Fruit fly (Drosophila melanogaster) whole organism, pupa: ENCODE data around the gene CG11902.
A peak's percentile ranks its signal among the peaks of the same experiment; 100 is the strongest.

Source experiments
- CG12605 ChIP-seq: fragments of 200-800 bp; sonication (Bioruptor generic); IDR thresholded peaks from 2 replicates; pipeline ENCODE4 v1.3.6; 2022; ENCODE audit warnings: missing biosample characterization, missing genetic modification characterization
- CG13204 ChIP-seq: fragments of 200-800 bp; sonication (Bioruptor generic); optimal IDR thresholded peaks from 2 replicates; lab custom pipeline; 2018; ENCODE audit warnings: missing biosample characterization, mild to moderate bottlenecking, missing genetic modification characterization, moderate library complexity
- CG14655 ChIP-seq: fragments of 200-800 bp; sonication (Bioruptor generic); optimal IDR thresholded peaks from 3 replicates; lab custom pipeline; 2017; ENCODE audit warnings: mild to moderate bottlenecking, missing biosample characterization, missing genetic modification reagents, missing genetic modification characterization
- CG34367 ChIP-seq: fragments of 200-800 bp; sonication (Bioruptor generic); optimal IDR thresholded peaks from 2 replicates; lab custom pipeline; 2018; ENCODE audit warnings: missing biosample characterization, mild to moderate bottlenecking, missing genetic modification characterization
- CG4496 ChIP-seq: fragments of 200-800 bp; sonication (Bioruptor generic); IDR thresholded peaks from 3 replicates; pipeline ENCODE4 v1.3.6; 2022; ENCODE audit warnings: missing biosample characterization, missing genetic modification characterization
- CG8159 ChIP-seq: fragments of 200-800 bp; sonication (Bioruptor generic); optimal IDR thresholded peaks from 3 replicates; lab custom pipeline; 2018; ENCODE audit warnings: missing biosample characterization, mild to moderate bottlenecking, missing genetic modification characterization, moderate library complexity
- CG8301 ChIP-seq: fragments of 200-800 bp; sonication (Bioruptor generic); optimal IDR thresholded peaks from 2 replicates; lab custom pipeline; 2018; ENCODE audit warnings: missing biosample characterization, mild to moderate bottlenecking, missing genetic modification characterization
- EcR ChIP-seq: fragments of 200-800 bp; sonication (Bioruptor generic); optimal IDR thresholded peaks from 3 replicates; lab custom pipeline; 2019; ENCODE audit warnings: missing biosample characterization, missing genetic modification characterization, mild to moderate bottlenecking, moderate library complexity, missing genetic modification reagents
- Pif1A ChIP-seq: fragments of 200-800 bp; sonication (Bioruptor generic); optimal IDR thresholded peaks from 3 replicates; lab custom pipeline; 2016; ENCODE audit warnings: missing biosample characterization, missing genetic modification characterization
- Snoo ChIP-seq: fragments of 200-800 bp; sonication (Bioruptor generic); optimal IDR thresholded peaks from 3 replicates; lab custom pipeline; 2017; ENCODE audit warnings: missing biosample characterization, mild to moderate bottlenecking, missing genetic modification characterization, inconsistent platforms
- gl ChIP-seq: fragments of 200-800 bp; sonication (Bioruptor generic); optimal IDR thresholded peaks from 2 replicates; lab custom pipeline; 2018; ENCODE audit warnings: missing biosample characterization, mild to moderate bottlenecking, missing genetic modification characterization

dm6 chr3R:25329079-25329478 lies 6.0 kb upstream of the CG11902 start, which contains the start of gene CHKov1:
- TF ChIP-seq CG13204 (no peak), CG8301 (tag; lab: Kevin White, UChicago) (no peak), gl (tag; lab: Kevin White, UChicago) (no peak), CG8159 (tag; lab: Kevin White, UChicago) (no peak), EcR (no peak), CG14655 (no peak), Snoo (tag; lab: Kevin White, UChicago) (no peak), CG12605 (GFP tag; lab: Robert Waterston, UW) (0 out of 2 replicates have a peak, but pooled peaks have one; percentile 20), CG34367 (no peak), CG4496 (GFP tag; lab: Robert Waterston, UW) (peak; percentile 59; the same call in 2 of the 3 replicates), Pif1A (no peak)
